Worm (Caenorhabditis elegans) whole organism, young adult: ENCODE data around the gene C06B3.6.

Experiments
- aptf-3 ChIP-seq: fragments of 200-800 bp; sonication (Bioruptor generic); IDR thresholded peaks from 2 replicates; pipeline ENCODE4 v1.3.6; 2022; ENCODE audit warnings: missing genetic modification characterization, missing compliant biosample characterization
- atf-7 ChIP-seq: sonication (generic microtip); optimal IDR thresholded peaks from 2 replicates; lab custom pipeline; 2017; ENCODE audit warnings: mild to moderate bottlenecking, missing genetic modification characterization, missing compliant biosample characterization
- hlh-26 ChIP-seq: fragments of 200-800 bp; sonication (Bioruptor generic); conservative IDR thresholded peaks from 2 replicates; pipeline ENCODE4 v1.3.6; 2022; ENCODE audit warnings: missing genetic modification reagents, missing genetic modification characterization, missing compliant biosample characterization
- hmg-1.2 ChIP-seq: fragments of 200-800 bp; sonication (Bioruptor generic); IDR thresholded peaks from 2 replicates; pipeline ENCODE4 v1.3.6; 2022; ENCODE audit warnings: missing genetic modification reagents, missing genetic modification characterization, missing compliant biosample characterization
- lir-1 ChIP-seq: fragments of 200-800 bp; sonication (Bioruptor generic); conservative IDR thresholded peaks from 2 replicates; pipeline ENCODE4 v1.3.6; 2022; ENCODE audit warnings: missing genetic modification reagents, missing genetic modification characterization, missing compliant biosample characterization
- ztf-26 ChIP-seq: sonication (generic microtip); optimal IDR thresholded peaks from 2 replicates; lab custom pipeline; 2017; ENCODE audit warnings: missing genetic modification characterization, missing compliant biosample characterization

C06B3.6 gene

DNA sequence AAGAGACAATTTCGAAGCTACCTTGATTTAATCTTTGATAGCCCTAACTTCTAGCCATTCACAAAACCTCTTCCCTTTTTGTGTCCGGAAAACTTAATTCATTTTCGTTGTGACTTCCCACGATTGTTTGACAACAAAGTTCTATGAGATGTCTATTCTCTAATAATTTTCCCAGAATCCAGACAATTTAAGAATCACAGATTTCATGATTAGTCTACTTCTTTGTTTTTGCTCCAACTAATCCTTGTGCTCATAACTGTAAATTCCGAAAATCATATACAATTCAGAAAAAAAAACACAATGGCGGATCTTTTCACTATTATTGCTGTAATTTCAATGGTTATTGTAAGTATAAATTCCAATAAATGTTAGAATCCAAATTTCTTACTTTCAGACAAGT, 46.3 kb downstream of the C06B3.6 start, which contains the start of gene srx-137:
Gene srx-137 (plus strand): TSS at position 301 of the 400 bp plus-strand sequence.
- TF ChIP-seq hmg-1.2 (GFP tag; lab: Robert Waterston, UW), result no peak

DNA sequence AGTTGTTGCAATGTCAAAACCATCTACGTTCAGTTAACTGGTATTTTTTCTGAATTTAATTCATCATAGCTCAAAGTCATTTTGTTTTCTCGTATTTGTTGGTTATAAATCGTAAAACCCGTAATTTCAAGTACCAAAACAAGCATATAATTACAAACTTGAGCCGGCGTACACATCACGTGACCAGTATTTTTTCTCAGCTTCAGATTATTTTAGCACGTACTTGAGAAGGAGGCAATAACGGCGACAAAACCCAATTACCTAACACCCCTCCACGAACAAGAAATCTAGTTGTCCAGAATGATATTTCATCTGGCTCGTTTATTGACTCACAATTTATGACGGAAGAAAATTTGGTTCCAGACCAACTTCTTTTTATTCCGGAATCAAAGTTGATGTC, 49.9 kb downstream of the C06B3.6 start, which contains the start of gene srx-135:
Gene srx-135 (plus strand): TSS at position 301 of the 400 bp plus-strand sequence.
- no peak for TF ChIP-seq aptf-3 (GFP tag; lab: Robert Waterston, UW)
- no peak for TF ChIP-seq lir-1
- no peak for TF ChIP-seq hlh-26 (GFP tag; lab: Robert Waterston, UW)
- TF ChIP-seq atf-7 (tag; lab: Kevin White, UChicago), result no peak
- TF ChIP-seq ztf-26 (tag; lab: Kevin White, UChicago), result no peak
